Fruit fly (Drosophila melanogaster) whole organism, pupa: ENCODE results near the gene Rbsn-5.

Experiments
- CG12605 ChIP-seq: fragments of 200-800 bp; sonication (Bioruptor generic); IDR thresholded peaks from 2 replicates; pipeline ENCODE4 v1.3.6; 2022; ENCODE audit warnings: missing biosample characterization, missing genetic modification characterization
- CG32121 ChIP-seq: fragments of 200-800 bp; sonication (Bioruptor generic); IDR thresholded peaks from 2 replicates; pipeline ENCODE4 v1.3.6; 2022; ENCODE audit warnings: missing biosample characterization, missing genetic modification characterization
- CG34367 ChIP-seq: fragments of 200-800 bp; sonication (Bioruptor generic); optimal IDR thresholded peaks from 2 replicates; lab custom pipeline; 2018; ENCODE audit warnings: missing biosample characterization, mild to moderate bottlenecking, missing genetic modification characterization
- D1 ChIP-seq: fragments of 200-800 bp; sonication (Bioruptor generic); optimal IDR thresholded peaks from 2 replicates; lab custom pipeline; 2018; ENCODE audit warnings: missing biosample characterization, mild to moderate bottlenecking, missing genetic modification characterization, moderate library complexity
- Ets98B ChIP-seq: fragments of 200-800 bp; sonication (Bioruptor generic); IDR thresholded peaks from 2 replicates; pipeline ENCODE4 v1.3.6; 2022; ENCODE audit warnings: missing biosample characterization, missing genetic modification characterization
- Snoo ChIP-seq: fragments of 200-800 bp; sonication (Bioruptor generic); optimal IDR thresholded peaks from 3 replicates; lab custom pipeline; 2017; ENCODE audit warnings: missing biosample characterization, mild to moderate bottlenecking, missing genetic modification characterization, inconsistent platforms

DNA sequence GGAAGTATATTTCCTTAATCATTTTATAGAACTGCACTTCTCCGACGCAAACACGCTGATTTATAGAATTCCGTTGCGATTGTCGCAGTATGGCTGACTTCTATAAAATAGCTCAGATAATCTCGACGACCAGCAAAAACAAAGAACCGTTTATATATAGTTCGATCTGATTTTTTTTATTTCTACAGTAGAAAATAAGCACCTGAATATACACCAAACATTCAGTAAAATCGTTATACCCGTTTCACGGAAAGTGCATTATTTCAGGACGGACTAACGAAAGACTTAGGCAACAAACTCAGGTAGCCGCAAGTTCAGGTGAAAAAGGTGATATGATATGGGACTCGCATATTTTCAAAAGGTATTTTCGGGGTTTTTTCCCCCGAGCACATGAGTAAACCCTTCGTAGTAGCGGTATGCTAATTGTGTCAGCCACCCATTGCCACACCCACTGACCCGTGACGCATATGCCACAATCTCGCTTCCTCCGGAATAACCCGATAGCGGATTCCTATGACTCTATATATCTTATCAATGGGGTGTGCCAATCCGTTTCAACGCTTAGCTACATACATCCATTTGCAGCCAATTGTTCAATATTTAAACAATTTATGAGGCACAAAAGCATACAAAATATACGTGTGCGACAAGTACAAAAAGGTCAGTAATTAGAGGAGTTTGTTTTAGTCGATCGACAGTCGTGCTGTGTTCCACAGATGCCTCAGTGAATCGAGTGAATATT is 14.4 kb upstream of the Rbsn-5 start, which contains the start of the genes CG42763 and CG43394:
- TF ChIP-seq CG34367 (tag; lab: Kevin White, UChicago) (no peak), D1 (no peak), Snoo (tag; lab: Kevin White, UChicago) (no peak), CG32121 (GFP tag; lab: Robert Waterston, UW) (no peak), Ets98B (no peak), CG12605 (GFP tag; lab: Robert Waterston, UW) (no peak)
